Fruit fly (Drosophila melanogaster) whole organism, adult: ENCODE data around the gene Sec5.

ENCODE experiments used
- CG11617 ChIP-seq: fragments of 200-800 bp; sonication (Bioruptor generic); optimal IDR thresholded peaks from 2 replicates; lab custom pipeline; 2017; ENCODE audit warnings: mild to moderate bottlenecking, missing biosample characterization, missing genetic modification reagents, missing genetic modification characterization
- CG12768 ChIP-seq: fragments of 200-800 bp; sonication (Bioruptor generic); optimal IDR thresholded peaks from 2 replicates; lab custom pipeline; 2017; ENCODE audit warnings: missing biosample characterization, missing genetic modification characterization, mild to moderate bottlenecking, moderate library complexity, missing genetic modification reagents
- CG14711 ChIP-seq: fragments of 200-800 bp; sonication (Bioruptor generic); optimal IDR thresholded peaks from 2 replicates; lab custom pipeline; 2018; ENCODE audit warnings: missing biosample characterization, mild to moderate bottlenecking, missing genetic modification characterization, moderate library complexity
- CG1620 ChIP-seq: fragments of 200-800 bp; sonication (Bioruptor generic); optimal IDR thresholded peaks from 2 replicates; lab custom pipeline; 2016; ENCODE audit warnings: missing biosample characterization, missing genetic modification characterization
- CG33017 ChIP-seq: fragments of 200-800 bp; sonication (Bioruptor generic); optimal IDR thresholded peaks from 2 replicates; lab custom pipeline; 2018; ENCODE audit warnings: missing biosample characterization, mild to moderate bottlenecking, missing genetic modification characterization, moderate library complexity
- CG5204 ChIP-seq: fragments of 200-800 bp; sonication (Bioruptor generic); optimal IDR thresholded peaks from 2 replicates; lab custom pipeline; 2016; ENCODE audit warnings: missing biosample characterization, missing genetic modification characterization
- CG7045 ChIP-seq: fragments of 200-800 bp; sonication (Bioruptor generic); optimal IDR thresholded peaks from 2 replicates; lab custom pipeline; 2017; ENCODE audit warnings: missing biosample characterization, mild to moderate bottlenecking, missing genetic modification characterization
- CG7101 ChIP-seq: fragments of 200-800 bp; sonication (Bioruptor generic); optimal IDR thresholded peaks from 2 replicates; lab custom pipeline; 2018; ENCODE audit warnings: missing biosample characterization, mild to moderate bottlenecking, missing genetic modification characterization, moderate library complexity
- Clk ChIP-seq: fragments of 200-800 bp; sonication (Bioruptor generic); optimal IDR thresholded peaks from 2 replicates; lab custom pipeline; 2017; ENCODE audit warnings: missing biosample characterization, missing genetic modification characterization
- Crg-1 ChIP-seq: fragments of 200-800 bp; sonication (Bioruptor generic); optimal IDR thresholded peaks from 2 replicates; lab custom pipeline; 2016; ENCODE audit warnings: missing biosample characterization, missing genetic modification characterization
- Hr96 ChIP-seq: fragments of 200-800 bp; sonication (Bioruptor generic); optimal IDR thresholded peaks from 2 replicates; lab custom pipeline; 2016; ENCODE audit warnings: missing biosample characterization, missing genetic modification characterization
- Mnt ChIP-seq: fragments of 200-800 bp; sonication (Bioruptor generic); optimal IDR thresholded peaks from 2 replicates; lab custom pipeline; 2016; ENCODE audit warnings: missing biosample characterization, mild to moderate bottlenecking, missing genetic modification characterization
- bab1 ChIP-seq: fragments of 200-800 bp; sonication (Bioruptor generic); optimal IDR thresholded peaks from 3 replicates; lab custom pipeline; 2019; ENCODE audit warnings: missing biosample characterization, mild to moderate bottlenecking, missing genetic modification characterization, moderate library complexity
- cic ChIP-seq: fragments of 200-800 bp; sonication (Bioruptor generic); optimal IDR thresholded peaks from 2 replicates; lab custom pipeline; 2017; ENCODE audit warnings: missing biosample characterization, mild to moderate bottlenecking, missing genetic modification characterization, moderate library complexity
- cnc ChIP-seq, 2 experiments: fragments of >200 bp; optimal IDR thresholded peaks; 2 replicates each; lab custom pipeline; 2017
- kay ChIP-seq: fragments of 200-800 bp; sonication (Bioruptor generic); peaks from one replicate; lab custom pipeline; 2016; ENCODE audit warnings: missing biosample characterization, missing genetic modification characterization, borderline replicate concordance
- ovo ChIP-seq: fragments of 200-800 bp; sonication (Bioruptor generic); optimal IDR thresholded peaks from 2 replicates; lab custom pipeline; 2016; ENCODE audit warnings: missing biosample characterization, missing genetic modification characterization
- pad ChIP-seq: fragments of 200-800 bp; sonication (Bioruptor generic); optimal IDR thresholded peaks from 3 replicates; lab custom pipeline; 2017; ENCODE audit warnings: missing biosample characterization, missing genetic modification characterization, mild to moderate bottlenecking, moderate library complexity, missing genetic modification reagents
- tj ChIP-seq: fragments of 200-800 bp; sonication (Bioruptor generic); optimal IDR thresholded peaks from 3 replicates; lab custom pipeline; 2017; ENCODE audit warnings: missing biosample characterization, mild to moderate bottlenecking, missing genetic modification characterization, moderate library complexity
- toe ChIP-seq: fragments of 200-800 bp; sonication (Bioruptor generic); optimal IDR thresholded peaks from 2 replicates; lab custom pipeline; 2016; ENCODE audit warnings: missing biosample characterization, missing genetic modification characterization

Sec5 gene

dm6 chr2L:3507209-3508164 lies 50.4 kb downstream of the Sec5 start, which contains the start of gene tim:
tim (minus strand) TSS chr2L:3508119.
- peak; percentile 52 for TF ChIP-seq tj (GFP tag; lab: Kevin White, UChicago)
- TF ChIP-seq Mnt (GFP tag; lab: Kevin White, UChicago): peak; percentile 89
- TF ChIP-seq CG7045: peak; percentile 90
- peak; percentile 13 for TF ChIP-seq CG5204 (GFP tag; lab: Kevin White, UChicago)
- peak; percentile 94 for TF ChIP-seq CG7101 (tag; lab: Kevin White, UChicago)
- peak; percentile 98 for TF ChIP-seq Clk (GFP tag; lab: Kevin White, UChicago)
- TF ChIP-seq CG12768 (GFP tag; lab: Kevin White, UChicago): peak; percentile 68
- no peak for TF ChIP-seq cnc (optimal IDR thresholded peaks at IDR 0.05; lab: Kevin White, UChicago)
- peak; percentile 92 for TF ChIP-seq cic (GFP tag; lab: Kevin White, UChicago)
- no peak for TF ChIP-seq CG1620 (GFP tag; lab: Kevin White, UChicago)
- TF ChIP-seq kay (GFP tag; lab: Kevin White, UChicago): peak; percentile 43
- peak; percentile 72 for TF ChIP-seq pad (GFP tag; lab: Kevin White, UChicago)
- TF ChIP-seq CG33017 (tag; lab: Kevin White, UChicago): peak; percentile 94
- peak; percentile 62 for TF ChIP-seq bab1 (GFP tag; lab: Kevin White, UChicago)
- peak; percentile 3 for TF ChIP-seq Crg-1
- TF ChIP-seq ovo: peak; percentile 59
- peak; percentile 95 for TF ChIP-seq CG11617 (GFP tag; lab: Kevin White, UChicago)
- peak; percentile 36 for TF ChIP-seq toe (GFP tag; lab: Kevin White, UChicago)
- TF ChIP-seq CG14711: peak; percentile 77
- peak; percentile 1 for TF ChIP-seq Hr96 (GFP tag; lab: Kevin White, UChicago)
